Worm (Caenorhabditis elegans): Measurements from ENCODE around the gene panl-2.

ce11 chrIII:6946382-6946781, 21.5 kb downstream of the panl-2 start, which contains the start of gene let-711:
- TF ChIP-seq ceh-100 (GFP tag; IDR thresholded peaks at IDR 0.05), result no peak
- TF ChIP-seq ceh-40 (GFP tag; IDR thresholded peaks at IDR 0.05), result no peak
- TF ChIP-seq pha-4 (tag; optimal IDR thresholded peaks at IDR 0.05), result no peak
- TF ChIP-seq unc-130 (GFP tag; optimal IDR thresholded peaks at IDR 0.05), result no peak
- TF ChIP-seq dpl-1 (GFP tag; optimal IDR thresholded peaks at IDR 0.05), result peak; percentile 37
- no peak for TF ChIP-seq aptf-2 (GFP tag; conservative IDR thresholded peaks at IDR 0.05)
- no peak for TF ChIP-seq F55B11.4 (tag; optimal IDR thresholded peaks at IDR 0.05; ENCODE audit: borderline replicate concordance, insufficient read depth)

All from whole organism, young adult.